Comparison of ENCODE assay signal across 4 worm cellular contexts in the genomic region with DNA sequence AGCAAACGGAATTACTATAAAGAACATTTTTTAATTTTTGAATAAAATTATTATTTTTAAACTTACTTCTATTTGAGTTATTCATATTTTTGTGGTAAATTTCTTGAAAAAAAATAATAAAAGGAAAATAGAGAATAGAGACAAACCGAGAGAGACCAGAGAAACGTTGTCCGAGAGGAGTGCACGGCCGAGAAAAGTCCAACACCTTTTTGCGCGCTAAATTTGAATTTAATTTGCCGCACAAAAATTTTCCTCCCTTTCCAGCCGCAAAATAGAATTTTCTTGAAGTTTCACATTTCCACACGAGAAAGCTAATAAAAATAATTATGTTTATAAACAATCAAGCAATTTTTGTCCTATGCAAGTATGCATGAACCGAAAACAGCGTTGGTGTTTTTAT.
A peak's percentile ranks its signal among the peaks of the same experiment; 100 is the strongest.
TF ChIP-seq lines count a peak whose summit lies in the region.

A gene (minus strand): TSS at position 118 of the 400 bp plus-strand sequence.
A gene (plus strand): TSS at position 179 of the 400 bp plus-strand sequence.

TF ChIP-seq in whole organism, L2 larva, 48 proteins besides CTCF, POLR2A, EP300 and RAD21 (continues in another document):
- TF ChIP-seq snpc-4 (tag; optimal IDR thresholded peaks at IDR 0.05; lab: Kevin White, UChicago): peak; percentile 30
- peak; percentile 95 for TF ChIP-seq gmeb-1 (tag; optimal IDR thresholded peaks at IDR 0.05; lab: Kevin White, UChicago)
- peak; percentile 33 for TF ChIP-seq fos-1 (tag; optimal IDR thresholded peaks at IDR 0.05; lab: Kevin White, UChicago)
- peak; percentile 5 for TF ChIP-seq ztf-4 (tag; optimal IDR thresholded peaks at IDR 0.05; lab: Kevin White, UChicago)
- TF ChIP-seq dmd-4 (tag; optimal IDR thresholded peaks at IDR 0.05; lab: Kevin White, UChicago): no peak
- peak; percentile 88 for TF ChIP-seq sma-9 (GFP tag; optimal IDR thresholded peaks at IDR 0.05; lab: Kevin White, UChicago)
- no peak for TF ChIP-seq sma-9 (tag; optimal IDR thresholded peaks at IDR 0.05; lab: Kevin White, UChicago)
- peak; percentile 60 for TF ChIP-seq C34F6.9 (tag; optimal IDR thresholded peaks at IDR 0.05; lab: Kevin White, UChicago)
- TF ChIP-seq nhr-77 (tag; optimal IDR thresholded peaks at IDR 0.05; lab: Kevin White, UChicago): peak; percentile 11
- TF ChIP-seq sma-3 (GFP tag; optimal IDR thresholded peaks at IDR 0.05; lab: Kevin White, UChicago): peak; percentile 88
- TF ChIP-seq ama-1 (optimal IDR thresholded peaks at IDR 0.05; lab: Kevin White, UChicago): no peak
- no peak for TF ChIP-seq aly-2 (tag; optimal IDR thresholded peaks at IDR 0.05; lab: Kevin White, UChicago)
- peak; percentile 77 for TF ChIP-seq nhr-25 (tag; optimal IDR thresholded peaks at IDR 0.05; lab: Kevin White, UChicago)
- TF ChIP-seq nhr-6 (tag; optimal IDR thresholded peaks at IDR 0.05; lab: Kevin White, UChicago): peak; percentile 52
- no peak for TF ChIP-seq nhr-237 (tag; optimal IDR thresholded peaks at IDR 0.05; lab: Kevin White, UChicago)
- TF ChIP-seq blmp-1 (tag; optimal IDR thresholded peaks at IDR 0.05; lab: Kevin White, UChicago; ENCODE audit: insufficient read depth): peak; percentile 25
- peak; percentile 48 to 90 for TF ChIP-seq lsy-2 (tag; optimal IDR thresholded peaks at IDR 0.05; lab: Kevin White, UChicago)
- peak; percentile 82 for TF ChIP-seq crh-2 (tag; optimal IDR thresholded peaks at IDR 0.05; lab: Kevin White, UChicago)
- peak; percentile 40 for TF ChIP-seq nhr-129 (tag; optimal IDR thresholded peaks at IDR 0.05; lab: Kevin White, UChicago)
- peak; percentile 52 for TF ChIP-seq lin-11 (tag; optimal IDR thresholded peaks at IDR 0.05; lab: Kevin White, UChicago)
- peak; percentile 79 for TF ChIP-seq F13H6.1 (tag; optimal IDR thresholded peaks at IDR 0.05; lab: Kevin White, UChicago)

TF ChIP-seq in whole organism, L4 larva, 104 proteins besides CTCF, POLR2A, EP300 and RAD21 (continues in another document):
- TF ChIP-seq nhr-28 (tag; optimal IDR thresholded peaks at IDR 0.05; lab: Kevin White, UChicago) (peak; percentile 41), T26A8.4 (GFP tag; IDR thresholded peaks at IDR 0.05; lab: Robert Waterston, UW) (peak; percentile 50; the same call in 1 of the 2 replicates), dpl-1 (GFP tag; optimal IDR thresholded peaks at IDR 0.05; lab: Kevin White, UChicago) (peak; percentile 98), unc-39 (tag; optimal IDR thresholded peaks at IDR 0.05; lab: Kevin White, UChicago) (no peak), nhr-111 (GFP tag; optimal IDR thresholded peaks at IDR 0.05; lab: Kevin White, UChicago) (no peak), daf-19 (GFP tag; conservative IDR thresholded peaks at IDR 0.05; lab: Robert Waterston, UW) (no peak), Y5F2A.4 (GFP tag; optimal IDR thresholded peaks at IDR 0.05; lab: Kevin White, UChicago) (no peak), zag-1 (tag; optimal IDR thresholded peaks at IDR 0.05; lab: Kevin White, UChicago) (no peak), ceh-82 (tag; optimal IDR thresholded peaks at IDR 0.05; lab: Kevin White, UChicago) (no peak), hmg-1.1 (GFP tag; IDR thresholded peaks at IDR 0.05; lab: Robert Waterston, UW) (peak; percentile 58), nhr-48 (tag; optimal IDR thresholded peaks at IDR 0.05; lab: Kevin White, UChicago) (peak; percentile 9), mdl-1 (tag; optimal IDR thresholded peaks at IDR 0.05; lab: Kevin White, UChicago) (no peak), ztf-7 (tag; optimal IDR thresholded peaks at IDR 0.05; lab: Kevin White, UChicago) (no peak), lin-29 (GFP tag; IDR thresholded peaks at IDR 0.05; lab: Robert Waterston, UW) (no peak), lin-15B (tag; optimal IDR thresholded peaks at IDR 0.05; lab: Kevin White, UChicago) (no peak), fkh-10 (GFP tag; optimal IDR thresholded peaks at IDR 0.05; lab: Kevin White, UChicago) (no peak), saeg-2 (GFP tag; IDR thresholded peaks at IDR 0.05; lab: Robert Waterston, UW) (no peak), F49E8.2 (tag; optimal IDR thresholded peaks at IDR 0.05; lab: Kevin White, UChicago; ENCODE audit: borderline replicate concordance) (peak; percentile 14), F37D6.2 (tag; optimal IDR thresholded peaks at IDR 0.05; lab: Kevin White, UChicago) (peak; percentile 30), R02D3.7 (tag; optimal IDR thresholded peaks at IDR 0.05; lab: Kevin White, UChicago) (no peak), ceh-62 (tag; optimal IDR thresholded peaks at IDR 0.05; lab: Kevin White, UChicago) (no peak), vab-7 (GFP tag; IDR thresholded peaks at IDR 0.05; lab: Robert Waterston, UW) (no peak), pqm-1 (tag; optimal IDR thresholded peaks at IDR 0.05; lab: Kevin White, UChicago) (no peak)

TF ChIP-seq in whole organism, late embryonic, 69 proteins besides CTCF, POLR2A, EP300 and RAD21 (continues in another document):
- TF ChIP-seq ceh-48 (tag; optimal IDR thresholded peaks at IDR 0.05; lab: Kevin White, UChicago): no peak
- TF ChIP-seq Y22D7AL.16 (tag; optimal IDR thresholded peaks at IDR 0.05; lab: Kevin White, UChicago): no peak
- no peak for TF ChIP-seq che-1 (tag; optimal IDR thresholded peaks at IDR 0.05; lab: Kevin White, UChicago)
- no peak for TF ChIP-seq gmeb-2 (tag; optimal IDR thresholded peaks at IDR 0.05; lab: Kevin White, UChicago)
- TF ChIP-seq pros-1 (tag; optimal IDR thresholded peaks at IDR 0.05; lab: Kevin White, UChicago): no peak
- TF ChIP-seq ama-1 (optimal IDR thresholded peaks at IDR 0.05; lab: Kevin White, UChicago): no peak
- no peak for TF ChIP-seq elt-4 (tag; optimal IDR thresholded peaks at IDR 0.05; lab: Kevin White, UChicago)
- TF ChIP-seq dve-1 (tag; optimal IDR thresholded peaks at IDR 0.05; lab: Kevin White, UChicago): no peak
- TF ChIP-seq ceh-9 (tag; optimal IDR thresholded peaks at IDR 0.05; lab: Kevin White, UChicago): no peak
- TF ChIP-seq K09A11.1 (tag; optimal IDR thresholded peaks at IDR 0.05; lab: Kevin White, UChicago; ENCODE audit: insufficient read depth): no peak
- TF ChIP-seq unc-55 (GFP tag; optimal IDR thresholded peaks at IDR 0.05; lab: Kevin White, UChicago): no peak
- TF ChIP-seq nhr-232 (tag; optimal IDR thresholded peaks at IDR 0.05; lab: Kevin White, UChicago): no peak
- no peak for TF ChIP-seq lin-11 (tag; optimal IDR thresholded peaks at IDR 0.05; lab: Kevin White, UChicago)
- TF ChIP-seq hlh-30 (tag; optimal IDR thresholded peaks at IDR 0.05; lab: Kevin White, UChicago; ENCODE audit: insufficient read depth): no peak
- TF ChIP-seq hlh-15 (tag; optimal IDR thresholded peaks at IDR 0.05; lab: Kevin White, UChicago): no peak
- TF ChIP-seq pqm-1 (tag; optimal IDR thresholded peaks at IDR 0.05; lab: Kevin White, UChicago): no peak
- TF ChIP-seq zip-5 (tag; optimal IDR thresholded peaks at IDR 0.05; lab: Kevin White, UChicago): peak; percentile 38
- peak; percentile 37 for TF ChIP-seq rnt-1 (tag; optimal IDR thresholded peaks at IDR 0.05; lab: Kevin White, UChicago)
- no peak for TF ChIP-seq ceh-19 (GFP tag; optimal IDR thresholded peaks at IDR 0.05; lab: Kevin White, UChicago)
- no peak for TF ChIP-seq eyg-1 (tag; optimal IDR thresholded peaks at IDR 0.05; lab: Kevin White, UChicago)
- no peak for TF ChIP-seq pha-2 (tag; optimal IDR thresholded peaks at IDR 0.05; lab: Kevin White, UChicago)
- TF ChIP-seq fax-1 (tag; optimal IDR thresholded peaks at IDR 0.05; lab: Kevin White, UChicago): peak; percentile 53
- no peak for TF ChIP-seq madf-2 (tag; optimal IDR thresholded peaks at IDR 0.05; lab: Kevin White, UChicago)
- no peak for TF ChIP-seq pha-4 (tag; optimal IDR thresholded peaks at IDR 0.05; lab: Kevin White, UChicago)
- TF ChIP-seq ceh-45 (GFP tag; IDR thresholded peaks at IDR 0.05; lab: Robert Waterston, UW): no peak
- TF ChIP-seq ceh-18 (tag; optimal IDR thresholded peaks at IDR 0.05; lab: Kevin White, UChicago): no peak

TF ChIP-seq in whole organism, mixed stage, embryonic, 35 proteins besides CTCF, POLR2A, EP300 and RAD21:
- TF ChIP-seq nhr-237 (tag; optimal IDR thresholded peaks at IDR 0.05; lab: Kevin White, UChicago) (peak; percentile 39), ces-1 (GFP tag; optimal IDR thresholded peaks at IDR 0.05; lab: Kevin White, UChicago) (peak; percentile 58), sptf-1 (tag; optimal IDR thresholded peaks at IDR 0.05; lab: Kevin White, UChicago) (peak; percentile 34), lsy-2 (tag; optimal IDR thresholded peaks at IDR 0.05; lab: Kevin White, UChicago) (peak; percentile 58), mep-1 (tag; optimal IDR thresholded peaks at IDR 0.05; lab: Kevin White, UChicago) (peak; percentile 31), bed-3 (GFP tag; optimal IDR thresholded peaks at IDR 0.05; lab: Kevin White, UChicago) (no peak), elt-1 (tag; optimal IDR thresholded peaks at IDR 0.05; lab: Kevin White, UChicago; ENCODE audit: borderline replicate concordance, insufficient read depth) (no peak), hlh-1 (tag; optimal IDR thresholded peaks at IDR 0.05; lab: Kevin White, UChicago) (peak; percentile 6), pha-4 (tag; optimal IDR thresholded peaks at IDR 0.05; lab: Kevin White, UChicago) (peak; percentile 20)
TF ChIP-seq in whole organism, mixed stage, embryonic: peak in this region for 7.
